Worm (Caenorhabditis elegans): ENCODE data around the gene hpo-9.

hpo-9 gene

ce11 chrV:7237094-7237132, at the start of gene hpo-9:
Gene hpo-9, minus strand, starts transcription at chrV:7237130.
- TF ChIP-seq lsy-2 (tag; optimal IDR thresholded peaks at IDR 0.05): no peak
- no peak for TF ChIP-seq nhr-23 (tag; optimal IDR thresholded peaks at IDR 0.05)
- no peak for TF ChIP-seq nhr-10 (tag; optimal IDR thresholded peaks at IDR 0.05)
- no peak for TF ChIP-seq alr-1 (tag; optimal IDR thresholded peaks at IDR 0.05)
- no peak for TF ChIP-seq lin-39 (tag; optimal IDR thresholded peaks at IDR 0.05)
- TF ChIP-seq ceh-16 (tag; optimal IDR thresholded peaks at IDR 0.05): no peak
- TF ChIP-seq gmeb-1 (tag; optimal IDR thresholded peaks at IDR 0.05): no peak
- no peak for TF ChIP-seq sem-4 (tag; optimal IDR thresholded peaks at IDR 0.05)
- TF ChIP-seq peb-1 (tag; optimal IDR thresholded peaks at IDR 0.05): no peak
- TF ChIP-seq aly-2 (tag; optimal IDR thresholded peaks at IDR 0.05): no peak
- no peak for TF ChIP-seq nhr-77 (tag; optimal IDR thresholded peaks at IDR 0.05)
- no peak for TF ChIP-seq blmp-1 (tag; optimal IDR thresholded peaks at IDR 0.05; ENCODE audit: insufficient read depth)
- TF ChIP-seq ama-1 (optimal IDR thresholded peaks at IDR 0.05): no peak
- TF ChIP-seq F13H6.1 (tag; optimal IDR thresholded peaks at IDR 0.05): no peak
- no peak for TF ChIP-seq sma-9 (GFP tag; optimal IDR thresholded peaks at IDR 0.05)
- TF ChIP-seq sma-9 (tag; optimal IDR thresholded peaks at IDR 0.05): no peak
- TF ChIP-seq nhr-237 (tag; optimal IDR thresholded peaks at IDR 0.05): no peak
- TF ChIP-seq egl-27 (tag; optimal IDR thresholded peaks at IDR 0.05): no peak
- no peak for TF ChIP-seq nhr-6 (tag; optimal IDR thresholded peaks at IDR 0.05)

ce11 chrV:7282037-7282436, 45.1 kb upstream of the hpo-9 start, which contains the start of gene C13A2.3:
Gene C13A2.3, plus strand, starts transcription at chrV:7282337.
- TF ChIP-seq mdl-1 (tag; optimal IDR thresholded peaks at IDR 0.05) (no peak), ztf-11 (tag; optimal IDR thresholded peaks at IDR 0.05) (no peak), nhr-11 (tag; optimal IDR thresholded peaks at IDR 0.05) (no peak), nhr-21 (tag; optimal IDR thresholded peaks at IDR 0.05) (no peak), mab-5 (tag; optimal IDR thresholded peaks at IDR 0.05) (no peak), nhr-12 (tag; optimal IDR thresholded peaks at IDR 0.05) (no peak), fos-1 (tag; optimal IDR thresholded peaks at IDR 0.05) (no peak), R02D3.7 (tag; optimal IDR thresholded peaks at IDR 0.05) (no peak), unc-55 (GFP tag; optimal IDR thresholded peaks at IDR 0.05) (no peak), ztf-1 (GFP tag; conservative IDR thresholded peaks at IDR 0.05) (no peak), nhr-23 (tag; optimal IDR thresholded peaks at IDR 0.05) (no peak), elt-1 (tag; optimal IDR thresholded peaks at IDR 0.05) (no peak), lin-39 (tag; optimal IDR thresholded peaks at IDR 0.05) (no peak), nhr-6 (tag; optimal IDR thresholded peaks at IDR 0.05) (no peak)

- TF ChIP-seq mab-5 (tag; optimal IDR thresholded peaks at IDR 0.05) (no peak), ztf-4 (tag; optimal IDR thresholded peaks at IDR 0.05) (no peak), gmeb-1 (tag; optimal IDR thresholded peaks at IDR 0.05) (no peak), mdl-1 (tag; optimal IDR thresholded peaks at IDR 0.05) (no peak), nhr-129 (tag; optimal IDR thresholded peaks at IDR 0.05) (no peak), nhr-25 (tag; optimal IDR thresholded peaks at IDR 0.05) (no peak), sem-4 (tag; optimal IDR thresholded peaks at IDR 0.05) (no peak), ztf-11 (tag; optimal IDR thresholded peaks at IDR 0.05) (no peak), fos-1 (tag; optimal IDR thresholded peaks at IDR 0.05) (no peak), unc-39 (tag; optimal IDR thresholded peaks at IDR 0.05) (no peak), nhr-10 (tag; optimal IDR thresholded peaks at IDR 0.05) (no peak), nhr-11 (tag; optimal IDR thresholded peaks at IDR 0.05) (no peak)
These were observed 42.2 kb upstream of the hpo-9 start, which contains the start of gene C13A2.4 for ce11 chrV:7279090-7279489. Gene C13A2.4, plus strand, starts transcription at chrV:7279390.

ce11 chrV:7275491-7275890, 38.6 kb upstream of the hpo-9 start, which contains the start of gene C13A2.5:
Gene C13A2.5, plus strand, starts transcription at chrV:7275791.
- TF ChIP-seq lin-13 (GFP tag; optimal IDR thresholded peaks at IDR 0.05) (no peak), mbf-1 (tag; optimal IDR thresholded peaks at IDR 0.05) (no peak), Y55F3AM.14 (GFP tag; optimal IDR thresholded peaks at IDR 0.05) (no peak), peb-1 (tag; optimal IDR thresholded peaks at IDR 0.05) (no peak), fos-1 (tag; optimal IDR thresholded peaks at IDR 0.05) (no peak), nhr-12 (tag; optimal IDR thresholded peaks at IDR 0.05) (no peak), nhr-21 (tag; optimal IDR thresholded peaks at IDR 0.05) (no peak), nhr-6 (tag; optimal IDR thresholded peaks at IDR 0.05) (no peak), lin-11 (tag; optimal IDR thresholded peaks at IDR 0.05) (no peak), aly-2 (tag; optimal IDR thresholded peaks at IDR 0.05) (no peak), nhr-129 (tag; optimal IDR thresholded peaks at IDR 0.05) (no peak), ceh-82 (tag; optimal IDR thresholded peaks at IDR 0.05) (no peak), skn-1 (tag; optimal IDR thresholded peaks at IDR 0.05) (no peak), nhr-10 (tag; optimal IDR thresholded peaks at IDR 0.05) (no peak), blmp-1 (tag; optimal IDR thresholded peaks at IDR 0.05; ENCODE audit: insufficient read depth) (no peak), mdl-1 (tag; optimal IDR thresholded peaks at IDR 0.05) (no peak), crh-2 (tag; optimal IDR thresholded peaks at IDR 0.05) (no peak), nhr-237 (tag; optimal IDR thresholded peaks at IDR 0.05) (no peak), sma-9 (GFP tag; optimal IDR thresholded peaks at IDR 0.05) (no peak), sma-9 (tag; optimal IDR thresholded peaks at IDR 0.05) (no peak)

All from whole organism, L2 larva.